Worm (Caenorhabditis elegans) whole organism, L4 larva: ENCODE results near the gene Y55F3BL.4.

Experiments
- D1046.2 ChIP-seq: fragments of 200-800 bp; sonication (Bioruptor generic); IDR thresholded peaks from 2 replicates; pipeline ENCODE4 v1.3.6; 2022; ENCODE audit warnings: missing genetic modification characterization, missing compliant biosample characterization
- F37D6.2 ChIP-seq: sonication (generic microtip); optimal IDR thresholded peaks from 2 replicates; lab custom pipeline; 2016; ENCODE audit warnings: mild to moderate bottlenecking, missing genetic modification characterization, missing compliant biosample characterization
- R02D3.7 ChIP-seq: fragments of 150-350 bp; sonication (generic microtip); optimal IDR thresholded peaks from 3 replicates; lab custom pipeline; 2014; ENCODE audit warnings: missing biosample characterization, missing genetic modification characterization
- Y48G9A.11 ChIP-seq: fragments of 200-800 bp; sonication (Bioruptor generic); IDR thresholded peaks from 2 replicates; pipeline ENCODE4 v1.3.6; 2022; ENCODE audit warnings: missing genetic modification reagents, missing genetic modification characterization, missing compliant biosample characterization
- ZK337.2 ChIP-seq: fragments of 200-800 bp; sonication (Bioruptor generic); IDR thresholded peaks from 2 replicates; pipeline ENCODE4 v1.3.6; 2022; ENCODE audit warnings: missing genetic modification reagents, missing genetic modification characterization, missing compliant biosample characterization
- aha-1 ChIP-seq: fragments of 150-350 bp; peaks from one replicate; lab custom pipeline; 2014; ENCODE audit warnings: missing biosample characterization, missing genetic modification characterization
- arid-1 ChIP-seq: fragments of 200-800 bp; sonication (Bioruptor generic); conservative IDR thresholded peaks from 2 replicates; pipeline ENCODE4 v1.3.6; 2022; ENCODE audit warnings: missing genetic modification reagents, missing genetic modification characterization, missing compliant biosample characterization
- cey-2 ChIP-seq: sonication (generic microtip); optimal IDR thresholded peaks from 3 replicates; lab custom pipeline; 2017; ENCODE audit warnings: missing genetic modification characterization, mild to moderate bottlenecking, missing compliant biosample characterization, antibody characterized with exemption, borderline replicate concordance; ENCODE audit not compliant: insufficient read depth
- dve-1 ChIP-seq: sonication (generic microtip); optimal IDR thresholded peaks from 2 replicates; lab custom pipeline; 2017; ENCODE audit warnings: antibody characterized with exemption, mild to moderate bottlenecking, missing genetic modification characterization, missing compliant biosample characterization; ENCODE audit not compliant: insufficient read depth
- egl-27 ChIP-seq: sonication (generic microtip); optimal IDR thresholded peaks from 3 replicates; lab custom pipeline; 2017; ENCODE audit warnings: missing biosample characterization, missing genetic modification reagents, missing genetic modification characterization
- egl-43 ChIP-seq: fragments of 200-800 bp; sonication (Bioruptor generic); IDR thresholded peaks from 2 replicates; pipeline ENCODE4 v1.3.6; 2022; ENCODE audit warnings: missing genetic modification reagents, missing genetic modification characterization, missing compliant biosample characterization
- fos-1 ChIP-seq: fragments of 150-350 bp; optimal IDR thresholded peaks from 2 replicates; lab custom pipeline; 2014; ENCODE audit warnings: missing biosample characterization, missing genetic modification characterization
- gei-8 ChIP-seq: fragments of 200-800 bp; sonication (Bioruptor generic); optimal IDR thresholded peaks from 2 replicates; lab custom pipeline; 2018; ENCODE audit warnings: mild to moderate bottlenecking, missing genetic modification characterization, missing compliant biosample characterization
- hlh-11 ChIP-seq: fragments of 200-800 bp; sonication (Bioruptor generic); optimal IDR thresholded peaks from 2 replicates; lab custom pipeline; 2018; ENCODE audit warnings: mild to moderate bottlenecking, missing genetic modification characterization, missing compliant biosample characterization
- hmg-1.1 ChIP-seq: fragments of 200-800 bp; sonication (Bioruptor generic); IDR thresholded peaks from 2 replicates; pipeline ENCODE4 v1.3.6; 2022; ENCODE audit warnings: missing genetic modification reagents, missing genetic modification characterization, missing compliant biosample characterization
- lin-13 ChIP-seq: fragments of 150-350 bp; optimal IDR thresholded peaks from 2 replicates; lab custom pipeline; 2014; ENCODE audit warnings: missing biosample characterization, missing genetic modification reagents, missing genetic modification characterization
- lin-38 ChIP-seq: fragments of 200-800 bp; sonication (Bioruptor generic); IDR thresholded peaks from 2 replicates; pipeline ENCODE4 v1.3.6; 2022; ENCODE audit warnings: missing genetic modification reagents, missing genetic modification characterization, missing compliant biosample characterization
- lin-39 ChIP-seq: fragments of 150-350 bp; optimal IDR thresholded peaks from 2 replicates; lab custom pipeline; 2014; ENCODE audit warnings: missing biosample characterization, missing genetic modification reagents, missing genetic modification characterization
- lsy-2 ChIP-seq, 2 experiments: fragments of 150-350 bp in 1 of 2; sonication (generic microtip) in 1 of 2; optimal IDR thresholded peaks; 2 replicates each; lab custom pipeline; 2014 to 2017; ENCODE audit warnings: missing biosample characterization in 2 of 2, missing genetic modification characterization in 2 of 2
- nhr-111 ChIP-seq: fragments of 200-800 bp; sonication (Bioruptor generic); optimal IDR thresholded peaks from 2 replicates; lab custom pipeline; 2018; ENCODE audit warnings: mild to moderate bottlenecking, missing genetic modification characterization, missing compliant biosample characterization
- nhr-25 ChIP-seq: sonication (generic microtip); optimal IDR thresholded peaks from 2 replicates; lab custom pipeline; 2017; ENCODE audit warnings: missing genetic modification characterization, mild to moderate bottlenecking, missing compliant biosample characterization, antibody characterized with exemption, moderate library complexity, borderline replicate concordance; ENCODE audit not compliant: insufficient read depth
- nhr-76 ChIP-seq: fragments of 150-350 bp; optimal IDR thresholded peaks from 2 replicates; lab custom pipeline; 2014; ENCODE audit warnings: missing biosample characterization, missing genetic modification characterization
- php-3 ChIP-seq: fragments of 200-800 bp; sonication (Bioruptor generic); IDR thresholded peaks from 2 replicates; pipeline ENCODE4 v1.3.6; 2022; ENCODE audit warnings: missing genetic modification reagents, missing genetic modification characterization, missing compliant biosample characterization
- pqm-1 ChIP-seq: sonication (generic microtip); optimal IDR thresholded peaks from 2 replicates; lab custom pipeline; 2017; ENCODE audit warnings: missing biosample characterization, missing genetic modification characterization
- spr-1 ChIP-seq: sonication (generic microtip); optimal IDR thresholded peaks from 2 replicates; lab custom pipeline; 2016; ENCODE audit warnings: mild to moderate bottlenecking, missing genetic modification characterization, missing compliant biosample characterization
- tra-1 ChIP-seq: fragments of 200-800 bp; sonication (Bioruptor generic); IDR thresholded peaks from 2 replicates; pipeline ENCODE4 v1.3.6; 2022; ENCODE audit warnings: missing genetic modification reagents, missing genetic modification characterization, missing compliant biosample characterization
- unc-39 ChIP-seq: sonication (generic microtip); optimal IDR thresholded peaks from 2 replicates; lab custom pipeline; 2017; ENCODE audit warnings: missing biosample characterization, missing genetic modification characterization
- unc-62 ChIP-seq, 3 experiments: fragments of 150-350 bp in 1 of 3; sonication (generic microtip); optimal IDR thresholded peaks in 2 of 3; peaks in 1 of 3; 1 replicate in 1 of 3; 2 replicates in 2 of 3; lab custom pipeline; 2014 to 2017; ENCODE audit warnings: missing biosample characterization in 3 of 3, missing genetic modification characterization in 3 of 3, missing genetic modification reagents in 3 of 3, missing genotype in 1 of 3
- zag-1 ChIP-seq: fragments of 150-350 bp; optimal IDR thresholded peaks from 2 replicates; lab custom pipeline; 2014; ENCODE audit warnings: missing biosample characterization, missing genetic modification characterization
- zfp-2 ChIP-seq: sonication (generic microtip); optimal IDR thresholded peaks from 2 replicates; lab custom pipeline; 2016; ENCODE audit warnings: mild to moderate bottlenecking, missing genetic modification characterization, missing compliant biosample characterization
- zip-11 ChIP-seq: fragments of 200-800 bp; sonication (Bioruptor generic); IDR thresholded peaks from 2 replicates; pipeline ENCODE4 v1.3.6; 2022; ENCODE audit warnings: missing genetic modification characterization, missing compliant biosample characterization

Gene Y55F3BL.4

ce11 chrIV:804802-805201 is at the start of gene Y55F3BL.4:
TSS of gene Y55F3BL.4 (plus strand) at chrIV:805102.
- peak in 1 of 2 experiments; percentile 36 for TF ChIP-seq unc-62 (GFP tag; optimal IDR thresholded peaks at IDR 0.05 in 1 of 2; lab: Kevin White, UChicago)
- TF ChIP-seq unc-62 (tag; optimal IDR thresholded peaks at IDR 0.05; lab: Kevin White, UChicago), result no peak
- TF ChIP-seq D1046.2, result no peak
- TF ChIP-seq zfp-2 (tag; lab: Kevin White, UChicago), result no peak
- no peak for TF ChIP-seq lin-38 (GFP tag; lab: Robert Waterston, UW)

DNA sequence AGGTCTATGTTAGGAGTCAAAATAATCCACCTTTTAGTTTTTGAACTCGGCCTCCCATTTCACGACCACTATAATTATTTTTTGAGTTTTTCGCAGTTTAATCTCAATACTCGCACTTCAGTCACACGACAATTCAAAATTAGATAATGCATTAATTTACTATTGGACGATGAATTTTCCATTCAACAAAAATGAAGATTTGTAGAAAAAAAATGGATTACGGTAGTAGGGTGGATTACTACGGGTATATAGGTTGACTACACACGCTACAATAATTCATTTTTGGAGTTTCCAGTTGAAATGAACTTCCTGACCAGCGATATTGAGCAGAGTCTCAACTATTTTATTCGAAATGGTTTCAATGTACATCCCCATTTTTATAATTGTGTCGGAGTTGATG is 48.5 kb upstream of the Y55F3BL.4 start, which contains the start of gene srt-23:
srt-23 (plus strand) TSS at position 301 of the 400 bp plus-strand sequence.
- no peak for TF ChIP-seq zag-1 (tag; lab: Kevin White, UChicago)
- no peak for TF ChIP-seq tra-1 (GFP tag; lab: Robert Waterston, UW)
- TF ChIP-seq zip-11 (GFP tag; lab: Robert Waterston, UW), result no peak
- TF ChIP-seq hlh-11 (tag; lab: Kevin White, UChicago), result no peak
- no peak for TF ChIP-seq F37D6.2 (tag; lab: Kevin White, UChicago)
- TF ChIP-seq nhr-25 (tag; lab: Kevin White, UChicago), result no peak
- TF ChIP-seq dve-1 (tag; lab: Kevin White, UChicago), result no peak
- no peak for TF ChIP-seq ZK337.2 (GFP tag; lab: Robert Waterston, UW)
- no peak for TF ChIP-seq nhr-76 (tag; lab: Kevin White, UChicago)
- TF ChIP-seq pqm-1 (tag; lab: Kevin White, UChicago), result no peak
- no peak for TF ChIP-seq lsy-2 (tag; optimal IDR thresholded peaks at IDR 0.05; lab: Kevin White, UChicago)
- TF ChIP-seq D1046.2, result no peak
- no peak for TF ChIP-seq fos-1 (tag; lab: Kevin White, UChicago)
- TF ChIP-seq lin-39 (tag; lab: Kevin White, UChicago), result no peak
- TF ChIP-seq cey-2 (tag; lab: Kevin White, UChicago), result no peak
- no peak for TF ChIP-seq arid-1 (GFP tag; lab: Robert Waterston, UW)

- TF ChIP-seq aha-1 (tag; lab: Kevin White, UChicago) (peak; percentile 38), unc-62 (GFP tag; optimal IDR thresholded peaks at IDR 0.05 in 1 of 2; lab: Kevin White, UChicago) (peak in 1 of 2 experiments; percentile 94), unc-62 (tag; optimal IDR thresholded peaks at IDR 0.05; lab: Kevin White, UChicago) (no peak), Y48G9A.11 (GFP tag; lab: Robert Waterston, UW) (no peak)
- TF ChIP-seq, all 104 proteins: peak for 2
Measured at ce11 chrIV:756956-757355, 47.9 kb upstream of the Y55F3BL.4 start.

ce11 chrIV:757548-757947 is 47.4 kb upstream of the Y55F3BL.4 start:
- no peak for TF ChIP-seq nhr-111 (GFP tag; lab: Kevin White, UChicago)
- peak; percentile 63 for TF ChIP-seq aha-1 (tag; lab: Kevin White, UChicago)
- TF ChIP-seq egl-43 (GFP tag; lab: Robert Waterston, UW), result no peak
- TF ChIP-seq unc-39 (tag; lab: Kevin White, UChicago), result no peak
- TF ChIP-seq php-3 (GFP tag; lab: Robert Waterston, UW), result no peak
- peak in 1 of 2 experiments; percentile 47 for TF ChIP-seq unc-62 (GFP tag; optimal IDR thresholded peaks at IDR 0.05 in 1 of 2; lab: Kevin White, UChicago)
- TF ChIP-seq unc-62 (tag; optimal IDR thresholded peaks at IDR 0.05; lab: Kevin White, UChicago), result no peak
- no peak for TF ChIP-seq egl-27
- TF ChIP-seq lin-13, result no peak

DNA sequence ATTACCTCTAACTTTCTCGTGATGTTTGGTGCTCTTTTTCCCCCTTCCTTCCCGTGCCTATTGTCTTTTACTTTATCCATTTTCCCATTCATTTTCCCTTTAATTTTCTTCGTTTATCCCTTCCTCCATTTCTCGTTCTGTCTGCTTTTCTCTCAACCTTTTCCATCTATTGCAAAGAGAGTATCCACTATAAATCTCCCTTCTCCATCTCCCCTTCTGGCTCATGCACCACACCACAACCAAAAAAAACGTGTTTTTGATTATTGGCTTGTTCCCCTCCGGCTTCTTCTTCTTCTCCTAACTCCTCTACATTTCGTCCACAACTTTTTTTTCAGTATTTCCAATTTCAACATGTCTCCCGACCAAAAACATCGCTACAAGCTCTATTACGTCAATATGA is 44.6 kb upstream of the Y55F3BL.4 start, which contains the start of gene gst-40:
gst-40 (plus strand) TSS at position 236 of the 400 bp plus-strand sequence.
- TF ChIP-seq aha-1 (tag; lab: Kevin White, UChicago) (peak; percentile 63), nhr-25 (tag; lab: Kevin White, UChicago) (no peak), zip-11 (GFP tag; lab: Robert Waterston, UW) (no peak), hmg-1.1 (0 out of 2 replicates have a peak, but pooled peaks have one; percentile 26), cey-2 (tag; lab: Kevin White, UChicago) (no peak), R02D3.7 (tag; lab: Kevin White, UChicago) (no peak), gei-8 (GFP tag; lab: Kevin White, UChicago) (no peak), spr-1 (tag; lab: Kevin White, UChicago) (no peak)
